Worm (Caenorhabditis elegans) whole organism, L1 larva: ENCODE measurements around the gene atg-9.

Source experiments
- C16A3.4 ChIP-seq: fragments of 150-350 bp; optimal IDR thresholded peaks from 2 replicates; lab custom pipeline; 2014; ENCODE audit warnings: missing biosample characterization, missing genetic modification characterization
- Y116A8C.19 ChIP-seq: sonication (generic microtip); optimal IDR thresholded peaks from 2 replicates; lab custom pipeline; 2016; ENCODE audit warnings: missing compliant biosample characterization, missing genetic modification characterization, borderline replicate concordance
- aha-1 ChIP-seq: fragments of 150-350 bp; optimal IDR thresholded peaks from 2 replicates; lab custom pipeline; 2014; ENCODE audit warnings: missing biosample characterization, missing genetic modification characterization
- alr-1 ChIP-seq: fragments of 200-800 bp; sonication (Bioruptor generic); optimal IDR thresholded peaks from 2 replicates; lab custom pipeline; 2018; ENCODE audit warnings: borderline replicate concordance, mild to moderate bottlenecking, missing genetic modification characterization, missing compliant biosample characterization
- aly-2 ChIP-seq: fragments of 150-350 bp; optimal IDR thresholded peaks from 2 replicates; lab custom pipeline; 2014; ENCODE audit warnings: missing biosample characterization, missing genetic modification characterization
- ceh-8 ChIP-seq: fragments of 200-800 bp; sonication (Bioruptor generic); optimal IDR thresholded peaks from 2 replicates; lab custom pipeline; 2018; ENCODE audit warnings: mild to moderate bottlenecking, missing genetic modification characterization, moderate library complexity, missing compliant biosample characterization
- ceh-82 ChIP-seq, 3 experiments: fragments of 150-350 bp in 1 of 3; sonication (generic microtip) in 2 of 3; optimal IDR thresholded peaks; 2 replicates each; lab custom pipeline; 2014 to 2017; ENCODE audit warnings: missing biosample characterization in 3 of 3, missing genetic modification characterization in 3 of 3
- ceh-88 ChIP-seq: fragments of 200-800 bp; sonication (Bioruptor generic); IDR thresholded peaks from 2 replicates; pipeline ENCODE4 v1.3.6; 2022; ENCODE audit warnings: missing genetic modification characterization, missing compliant biosample characterization
- ces-1 ChIP-seq: fragments of 150-350 bp; optimal IDR thresholded peaks from 2 replicates; lab custom pipeline; 2014; ENCODE audit warnings: missing biosample characterization, missing genetic modification reagents, missing genetic modification characterization
- dpl-1 ChIP-seq, 3 experiments: fragments of 150-350 bp in 2 of 3; sonication (generic microtip) in 1 of 3; optimal IDR thresholded peaks; 2 replicates each; lab custom pipeline; 2014 to 2017; ENCODE audit warnings: missing biosample characterization in 3 of 3, missing genetic modification characterization in 3 of 3, missing genetic modification reagents in 3 of 3
- efl-1 ChIP-seq, 4 experiments: fragments of 150-350 bp; optimal IDR thresholded peaks in 3 of 4; peaks in 1 of 4; 1 replicate in 1 of 4; 2 replicates in 3 of 4; lab custom pipeline; 2014; ENCODE audit warnings: missing biosample characterization in 2 of 4, missing genetic modification characterization in 2 of 4, missing genetic modification reagents in 2 of 4
- egl-13 ChIP-seq: sonication (generic microtip); optimal IDR thresholded peaks from 2 replicates; lab custom pipeline; 2016; ENCODE audit warnings: missing genotype, missing genetic modification reagents, missing genetic modification characterization, missing compliant biosample characterization
- egl-27 ChIP-seq, 2 experiments: fragments of 150-350 bp in 1 of 2; sonication (generic microtip); optimal IDR thresholded peaks; 3 replicates each; lab custom pipeline; 2017 to 2018; ENCODE audit warnings: missing biosample characterization in 2 of 2, missing genetic modification characterization in 2 of 2, missing genetic modification reagents in 2 of 2
- elt-2 ChIP-seq: sonication (generic microtip); optimal IDR thresholded peaks from 2 replicates; lab custom pipeline; 2016; ENCODE audit warnings: missing genetic modification characterization, mild to moderate bottlenecking, inconsistent platforms, missing compliant biosample characterization, missing genetic modification reagents
- fkh-10 ChIP-seq: sonication (generic microtip); optimal IDR thresholded peaks from 2 replicates; lab custom pipeline; 2017; ENCODE audit warnings: missing biosample characterization, missing genetic modification reagents, missing genetic modification characterization
- fkh-8 ChIP-seq: sonication (generic microtip); optimal IDR thresholded peaks from 2 replicates; lab custom pipeline; 2016; ENCODE audit warnings: mild to moderate bottlenecking, missing genetic modification characterization, missing compliant biosample characterization
- grh-1 ChIP-seq: fragments of 200-800 bp; sonication (Bioruptor generic); IDR thresholded peaks from 2 replicates; pipeline ENCODE4 v1.3.6; 2022; ENCODE audit warnings: missing genetic modification reagents, missing genetic modification characterization, missing compliant biosample characterization
- hlh-17 ChIP-seq: fragments of 200-800 bp; sonication (Bioruptor generic); optimal IDR thresholded peaks from 2 replicates; lab custom pipeline; 2018; ENCODE audit warnings: missing genetic modification characterization, mild to moderate bottlenecking, missing compliant biosample characterization, moderate library complexity, borderline replicate concordance
- jun-1 ChIP-seq: fragments of 150-350 bp; optimal IDR thresholded peaks from 2 replicates; lab custom pipeline; 2014; ENCODE audit warnings: missing biosample characterization, missing genetic modification reagents, missing genetic modification characterization
- lin-15B ChIP-seq: fragments of 150-350 bp; sonication (generic microtip); optimal IDR thresholded peaks from 3 replicates; lab custom pipeline; 2014; ENCODE audit warnings: missing biosample characterization, missing genetic modification characterization
- lir-3 ChIP-seq: sonication (generic microtip); optimal IDR thresholded peaks from 2 replicates; lab custom pipeline; 2016; ENCODE audit warnings: mild to moderate bottlenecking, missing genetic modification characterization, moderate library complexity, missing compliant biosample characterization; ENCODE audit not compliant: poor library complexity
- mdl-1 ChIP-seq, 2 experiments: fragments of 150-350 bp; optimal IDR thresholded peaks; 2 replicates each; lab custom pipeline; 2014 to 2017; ENCODE audit warnings: missing biosample characterization in 2 of 2, missing genetic modification characterization in 2 of 2, inconsistent platforms in 1 of 2
- nhr-12 ChIP-seq: sonication (generic microtip); optimal IDR thresholded peaks from 2 replicates; lab custom pipeline; 2017; ENCODE audit warnings: missing biosample characterization, missing genetic modification characterization
- nhr-20 ChIP-seq: sonication (generic microtip); optimal IDR thresholded peaks from 2 replicates; lab custom pipeline; 2016; ENCODE audit warnings: mild to moderate bottlenecking, missing genetic modification characterization, missing compliant biosample characterization
- nhr-237 ChIP-seq: fragments of 150-350 bp; optimal IDR thresholded peaks from 2 replicates; lab custom pipeline; 2014; ENCODE audit warnings: missing biosample characterization, missing genetic modification characterization
- nhr-71 ChIP-seq: sonication (generic microtip); optimal IDR thresholded peaks from 2 replicates; lab custom pipeline; 2016; ENCODE audit warnings: mild to moderate bottlenecking, missing genetic modification characterization, moderate library complexity, missing compliant biosample characterization
- nhr-85 ChIP-seq: sonication (generic microtip); peaks from one replicate; lab custom pipeline; 2016; ENCODE audit warnings: missing genetic modification characterization, inconsistent platforms, missing compliant biosample characterization
- pax-3 ChIP-seq: fragments of 200-800 bp; sonication (Bioruptor generic); optimal IDR thresholded peaks from 2 replicates; lab custom pipeline; 2018; ENCODE audit warnings: mild to moderate bottlenecking, missing genetic modification characterization, moderate library complexity, missing compliant biosample characterization
- snpc-4 ChIP-seq: fragments of 150-350 bp; optimal IDR thresholded peaks from 2 replicates; lab custom pipeline; 2014; ENCODE audit warnings: missing biosample characterization, missing genetic modification characterization
- sox-4 ChIP-seq: sonication (generic microtip); optimal IDR thresholded peaks from 2 replicates; lab custom pipeline; 2016; ENCODE audit warnings: missing genetic modification characterization, missing compliant biosample characterization
- sptf-1 ChIP-seq: fragments of 150-350 bp; optimal IDR thresholded peaks from 2 replicates; lab custom pipeline; 2014; ENCODE audit warnings: missing biosample characterization, missing genetic modification characterization
- sup-37 ChIP-seq: fragments of 200-800 bp; sonication (Bioruptor generic); optimal IDR thresholded peaks from 2 replicates; lab custom pipeline; 2018; ENCODE audit warnings: mild to moderate bottlenecking, missing genetic modification characterization, missing compliant biosample characterization
- swsn-7 ChIP-seq: sonication (generic microtip); optimal IDR thresholded peaks from 2 replicates; lab custom pipeline; 2016; ENCODE audit warnings: missing genetic modification characterization, missing compliant biosample characterization
- tbx-2 ChIP-seq: sonication (generic microtip); optimal IDR thresholded peaks from 2 replicates; lab custom pipeline; 2016; ENCODE audit warnings: missing genetic modification characterization, missing compliant biosample characterization
- unc-130 ChIP-seq: fragments of 150-350 bp; optimal IDR thresholded peaks from 2 replicates; lab custom pipeline; 2017; ENCODE audit warnings: missing biosample characterization, missing genetic modification characterization, inconsistent platforms
- unc-30 ChIP-seq: sonication (generic microtip); optimal IDR thresholded peaks from 2 replicates; lab custom pipeline; 2017; ENCODE audit warnings: missing biosample characterization, missing genetic modification characterization
- unc-98 ChIP-seq: fragments of 200-800 bp; sonication (Bioruptor generic); IDR thresholded peaks from 2 replicates; pipeline ENCODE4 v1.3.6; 2022; ENCODE audit warnings: missing genetic modification characterization, missing compliant biosample characterization
- ztf-4 ChIP-seq: fragments of 150-350 bp; optimal IDR thresholded peaks from 2 replicates; lab custom pipeline; 2014; ENCODE audit warnings: missing biosample characterization, missing genetic modification characterization

Gene atg-9

ce11 chrV:312421-312820, 36.8 kb upstream of the atg-9 start, which contains the start of gene nhr-15:
TSS of gene nhr-15 (plus strand) at chrV:312721.
- no peak for TF ChIP-seq egl-27 (tag; optimal IDR thresholded peaks at IDR 0.05; lab: Kevin White, UChicago)
- TF ChIP-seq jun-1 (tag; lab: Kevin White, UChicago), result no peak
- no peak for TF ChIP-seq unc-130
- TF ChIP-seq ceh-88, result no peak
- no peak for TF ChIP-seq hlh-17 (GFP tag; lab: Kevin White, UChicago)
- TF ChIP-seq snpc-4 (tag; lab: Kevin White, UChicago), result no peak
- TF ChIP-seq egl-13 (tag; lab: Kevin White, UChicago), result no peak
- no peak for TF ChIP-seq nhr-12
- no peak for TF ChIP-seq dpl-1 (GFP tag; optimal IDR thresholded peaks at IDR 0.05; lab: Kevin White, UChicago)
- TF ChIP-seq Y116A8C.19 (tag; lab: Kevin White, UChicago), result no peak
- TF ChIP-seq aha-1 (tag; lab: Kevin White, UChicago), result no peak

ce11 chrV:320009-320408, 29.2 kb upstream of the atg-9 start:
- TF ChIP-seq alr-1 (tag; lab: Kevin White, UChicago) (no peak), pax-3 (tag; lab: Kevin White, UChicago) (no peak), swsn-7 (no peak), nhr-20 (tag; lab: Kevin White, UChicago) (peak; percentile 56), fkh-8 (tag; lab: Kevin White, UChicago) (peak; percentile 54), Y116A8C.19 (tag; lab: Kevin White, UChicago) (no peak), ceh-82 (tag; optimal IDR thresholded peaks at IDR 0.05; lab: Kevin White, UChicago) (peak in 1 of 3 experiments; percentile 10), snpc-4 (tag; lab: Kevin White, UChicago) (no peak), ztf-4 (tag; lab: Kevin White, UChicago) (no peak), sptf-1 (tag; lab: Kevin White, UChicago) (no peak), efl-1 (optimal IDR thresholded peaks at IDR 0.05; lab: Kevin White, UChicago) (no peak), efl-1 (GFP tag; optimal IDR thresholded peaks at IDR 0.05 in 1 of 2; lab: Kevin White, UChicago) (no peak), mdl-1 (tag; optimal IDR thresholded peaks at IDR 0.05; lab: Kevin White, UChicago) (no peak), sox-4 (no peak), nhr-85 (tag; lab: Kevin White, UChicago) (no peak), nhr-71 (peak; percentile 12)

ce11 chrV:330625-331024, 18.6 kb upstream of the atg-9 start, which contains the start of gene abt-4:
TSS of gene abt-4 (minus strand) at chrV:330725.
- no peak for TF ChIP-seq sup-37
- TF ChIP-seq C16A3.4 (tag; lab: Kevin White, UChicago), result no peak
- TF ChIP-seq efl-1 (optimal IDR thresholded peaks at IDR 0.05; lab: Kevin White, UChicago), result no peak
- peak in 1 of 2 experiments; percentile 10 for TF ChIP-seq efl-1 (GFP tag; optimal IDR thresholded peaks at IDR 0.05 in 1 of 2; lab: Kevin White, UChicago)
- no peak for TF ChIP-seq ceh-8 (GFP tag; lab: Kevin White, UChicago)
- no peak for TF ChIP-seq nhr-237
- no peak for TF ChIP-seq ces-1 (GFP tag; lab: Kevin White, UChicago)
- no peak for TF ChIP-seq snpc-4 (tag; lab: Kevin White, UChicago)
- no peak for TF ChIP-seq aha-1 (tag; lab: Kevin White, UChicago)
- TF ChIP-seq grh-1 (GFP tag; lab: Robert Waterston, UW), result no peak

ce11 chrV:331245-331644, 17.9 kb upstream of the atg-9 start:
- TF ChIP-seq nhr-12 (no peak), lin-15B (tag; lab: Kevin White, UChicago) (no peak), unc-30 (tag; lab: Kevin White, UChicago) (no peak), aly-2 (tag; lab: Kevin White, UChicago) (no peak), lir-3 (tag; lab: Kevin White, UChicago) (no peak), tbx-2 (tag; lab: Kevin White, UChicago) (no peak), elt-2 (no peak), fkh-10 (GFP tag; lab: Kevin White, UChicago) (no peak), sptf-1 (tag; lab: Kevin White, UChicago) (no peak), mdl-1 (tag; optimal IDR thresholded peaks at IDR 0.05; lab: Kevin White, UChicago) (no peak), unc-98 (GFP tag; lab: Robert Waterston, UW) (no peak)
